Worm (Caenorhabditis elegans) whole organism, mixed stage, embryonic: ENCODE results near the gene F41E7.2.

Source experiments
- bed-3 ChIP-seq: fragments of 200-800 bp; sonication (Bioruptor generic); optimal IDR thresholded peaks from 3 replicates; lab custom pipeline; 2018; ENCODE audit warnings: mild to moderate bottlenecking, missing genetic modification characterization, moderate library complexity, missing compliant biosample characterization
- ces-1 ChIP-seq: fragments of 150-350 bp; optimal IDR thresholded peaks from 2 replicates; lab custom pipeline; 2014; ENCODE audit warnings: missing biosample characterization, missing genetic modification reagents, missing genetic modification characterization
- elt-3 ChIP-seq: fragments of 150-350 bp; optimal IDR thresholded peaks from 2 replicates; lab custom pipeline; 2014; ENCODE audit warnings: missing biosample characterization, missing genetic modification characterization
- ham-2 ChIP-seq: fragments of 200-800 bp; sonication (Bioruptor generic); optimal IDR thresholded peaks from 2 replicates; lab custom pipeline; 2018; ENCODE audit warnings: mild to moderate bottlenecking, missing genetic modification characterization, missing compliant biosample characterization
- mep-1 ChIP-seq: fragments of 150-350 bp; optimal IDR thresholded peaks from 2 replicates; lab custom pipeline; 2017; ENCODE audit warnings: missing biosample characterization, missing genetic modification reagents, missing genetic modification characterization, inconsistent platforms
- nhr-237 ChIP-seq: fragments of 150-350 bp; optimal IDR thresholded peaks from 2 replicates; lab custom pipeline; 2014; ENCODE audit warnings: missing biosample characterization, missing genetic modification characterization
- nhr-28 ChIP-seq: fragments of 150-350 bp; optimal IDR thresholded peaks from 2 replicates; lab custom pipeline; 2014; ENCODE audit warnings: missing biosample characterization, missing genetic modification characterization
- nhr-76 ChIP-seq: sonication (generic microtip); optimal IDR thresholded peaks from 2 replicates; lab custom pipeline; 2017; ENCODE audit warnings: missing biosample characterization, missing genetic modification characterization
- pha-4 ChIP-seq: fragments of 150-350 bp; optimal IDR thresholded peaks from 2 replicates; lab custom pipeline; 2018; ENCODE audit warnings: missing biosample characterization, missing genetic modification reagents, missing genetic modification characterization
- sem-2 ChIP-seq: fragments of 200-800 bp; sonication (Bioruptor generic); optimal IDR thresholded peaks from 2 replicates; lab custom pipeline; 2018; ENCODE audit warnings: mild to moderate bottlenecking, missing genetic modification characterization, missing compliant biosample characterization
- sptf-1 ChIP-seq: sonication (generic microtip); optimal IDR thresholded peaks from 2 replicates; lab custom pipeline; 2017; ENCODE audit warnings: mild to moderate bottlenecking, missing genetic modification characterization, moderate library complexity, missing compliant biosample characterization
- unc-39 ChIP-seq: fragments of 150-350 bp; optimal IDR thresholded peaks from 2 replicates; lab custom pipeline; 2014; ENCODE audit warnings: missing biosample characterization, missing genetic modification characterization
- ztf-11 ChIP-seq: fragments of 150-350 bp; optimal IDR thresholded peaks from 2 replicates; lab custom pipeline; 2014; ENCODE audit warnings: missing biosample characterization, missing genetic modification characterization

DNA sequence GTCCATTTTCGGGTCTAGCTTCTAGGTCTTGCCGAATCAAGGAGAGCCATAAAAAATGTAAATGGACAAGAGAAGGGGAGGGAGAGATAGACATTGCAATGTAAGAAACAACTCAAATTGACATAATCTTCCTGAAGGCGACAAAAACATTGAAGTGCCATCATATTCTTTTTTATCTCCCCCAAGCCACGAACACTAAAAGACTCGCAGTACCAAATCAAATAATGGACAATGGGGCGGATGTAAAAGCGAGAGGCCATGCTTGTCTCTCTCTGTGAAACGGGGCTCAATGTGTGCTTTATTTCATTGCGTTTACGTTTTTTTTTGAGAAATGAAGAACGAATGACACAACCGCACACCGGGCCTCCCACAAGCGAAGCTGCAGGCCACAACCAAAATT, 47.6 kb upstream of the F41E7.2 start:
- TF ChIP-seq ces-1 (GFP tag; lab: Kevin White, UChicago) (no peak), pha-4 (tag; lab: Kevin White, UChicago) (no peak), nhr-76 (tag; lab: Kevin White, UChicago) (no peak), elt-3 (tag; lab: Kevin White, UChicago) (no peak), ztf-11 (tag; lab: Kevin White, UChicago) (no peak), bed-3 (GFP tag; lab: Kevin White, UChicago) (no peak), nhr-237 (tag; lab: Kevin White, UChicago) (no peak), sem-2 (GFP tag; lab: Kevin White, UChicago) (no peak), mep-1 (tag; lab: Kevin White, UChicago) (no peak), unc-39 (tag; lab: Kevin White, UChicago) (no peak), nhr-28 (tag; lab: Kevin White, UChicago) (no peak), sptf-1 (tag; lab: Kevin White, UChicago) (no peak), ham-2 (GFP tag; lab: Kevin White, UChicago) (no peak)
